Worm (Caenorhabditis elegans): ENCODE results near the gene F23B12.4.

DNA sequence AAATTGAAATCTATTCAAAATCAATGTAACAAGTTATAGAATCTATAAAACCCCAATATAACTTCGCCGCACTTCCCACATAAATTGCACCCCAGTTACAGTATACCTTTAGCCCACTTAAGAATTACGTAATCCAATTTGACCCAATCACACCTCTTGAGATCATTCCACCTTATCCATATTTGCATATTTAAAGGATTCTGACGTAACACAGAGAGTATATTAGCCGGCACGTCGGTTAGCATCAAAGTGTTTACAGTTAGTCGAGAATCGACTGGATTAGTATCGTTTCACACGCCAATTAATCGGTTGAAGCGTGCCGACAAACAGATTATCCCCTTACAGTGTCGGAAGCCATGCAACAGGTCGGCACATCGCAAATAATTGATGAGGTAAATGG lies 7.4 kb upstream of the F23B12.4 start:
- no peak for TF ChIP-seq unc-39 (tag; optimal IDR thresholded peaks at IDR 0.05)
- no peak for TF ChIP-seq elt-1 (tag; optimal IDR thresholded peaks at IDR 0.05)
- no peak for TF ChIP-seq nhr-76 (tag; optimal IDR thresholded peaks at IDR 0.05)
- TF ChIP-seq pha-4 (tag; optimal IDR thresholded peaks at IDR 0.05) = no peak
- TF ChIP-seq zag-1 (tag; optimal IDR thresholded peaks at IDR 0.05) = no peak
- no peak for TF ChIP-seq fos-1 (tag; optimal IDR thresholded peaks at IDR 0.05)
- no peak for TF ChIP-seq nhr-25 (tag; optimal IDR thresholded peaks at IDR 0.05)
- TF ChIP-seq lin-15B (tag; optimal IDR thresholded peaks at IDR 0.05) = no peak
- TF ChIP-seq jun-1 (tag; optimal IDR thresholded peaks at IDR 0.05) = no peak
- no peak for TF ChIP-seq mdl-1 (tag; optimal IDR thresholded peaks at IDR 0.05)
- TF ChIP-seq nhr-11 (tag; optimal IDR thresholded peaks at IDR 0.05) = no peak
- no peak for TF ChIP-seq elt-2 (tag; optimal IDR thresholded peaks at IDR 0.05)

Measured in whole organism, L3 larva.